Worm (Caenorhabditis elegans): ENCODE measurements around the gene C54E10.7.

DNA sequence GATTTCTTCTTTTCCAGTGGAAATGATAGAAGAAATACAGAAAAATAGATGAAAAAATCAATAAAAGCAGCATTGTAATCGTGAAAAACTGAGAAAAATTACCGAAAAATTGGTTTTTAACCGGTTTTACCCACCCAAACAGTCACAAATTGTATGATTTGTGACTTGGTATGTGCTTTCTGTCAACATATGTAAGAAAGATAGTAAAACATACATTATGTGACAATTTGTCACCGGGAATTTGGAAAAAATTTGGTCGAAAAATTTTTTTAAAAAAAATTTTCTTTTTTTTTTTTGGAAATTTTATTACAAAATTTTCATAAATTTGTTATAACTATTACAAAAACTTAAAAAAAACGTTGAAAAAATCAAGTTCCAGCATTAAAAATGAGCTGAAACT is 25.7 kb downstream of the C54E10.7 start, which contains the start of gene cyp-33D3:
- no peak for TF ChIP-seq ceh-13 (GFP tag; optimal IDR thresholded peaks at IDR 0.05)
- TF ChIP-seq ama-1 (optimal IDR thresholded peaks at IDR 0.05): no peak
- TF ChIP-seq aly-1 (tag; optimal IDR thresholded peaks at IDR 0.05): no peak
- no peak for TF ChIP-seq scrt-1 (GFP tag; IDR thresholded peaks at IDR 0.05)
- no peak for TF ChIP-seq ceh-36 (tag; optimal IDR thresholded peaks at IDR 0.05)

Measured in whole organism, early embryonic.